Fruit fly (Drosophila melanogaster) whole organism, wandering third instar larva: ENCODE measurements around the gene Arl1.

Experiments used
- Mio ChIP-seq: sonication (Bioruptor generic); optimal IDR thresholded peaks from 2 replicates; lab custom pipeline; 2016; ENCODE audit warnings: missing biosample characterization, missing genetic modification characterization
- OdsH ChIP-seq: fragments of 200-800 bp; sonication (Bioruptor generic); optimal IDR thresholded peaks from 2 replicates; lab custom pipeline; 2016; ENCODE audit warnings: missing biosample characterization, mild to moderate bottlenecking, missing genetic modification characterization
- brk ChIP-seq: fragments of 200-800 bp; sonication (Bioruptor generic); optimal IDR thresholded peaks from 2 replicates; lab custom pipeline; 2016; ENCODE audit warnings: missing biosample characterization, mild to moderate bottlenecking, missing genetic modification characterization
- pan ChIP-seq: fragments of >200 bp; optimal IDR thresholded peaks from 2 replicates; lab custom pipeline; 2017
- psq ChIP-seq: fragments of 200-800 bp; sonication (Bioruptor generic); optimal IDR thresholded peaks from 3 replicates; lab custom pipeline; 2017; ENCODE audit warnings: missing biosample characterization, mild to moderate bottlenecking, missing genetic modification characterization, moderate library complexity
- sage ChIP-seq: fragments of 200-800 bp; sonication (Bioruptor generic); optimal IDR thresholded peaks from 2 replicates; lab custom pipeline; 2016; ENCODE audit warnings: missing biosample characterization, mild to moderate bottlenecking, missing genetic modification characterization
- usp ChIP-seq: fragments of >200 bp; optimal IDR thresholded peaks from 2 replicates; lab custom pipeline; 2017; ENCODE audit warnings: missing biosample characterization, missing genetic modification characterization

DNA sequence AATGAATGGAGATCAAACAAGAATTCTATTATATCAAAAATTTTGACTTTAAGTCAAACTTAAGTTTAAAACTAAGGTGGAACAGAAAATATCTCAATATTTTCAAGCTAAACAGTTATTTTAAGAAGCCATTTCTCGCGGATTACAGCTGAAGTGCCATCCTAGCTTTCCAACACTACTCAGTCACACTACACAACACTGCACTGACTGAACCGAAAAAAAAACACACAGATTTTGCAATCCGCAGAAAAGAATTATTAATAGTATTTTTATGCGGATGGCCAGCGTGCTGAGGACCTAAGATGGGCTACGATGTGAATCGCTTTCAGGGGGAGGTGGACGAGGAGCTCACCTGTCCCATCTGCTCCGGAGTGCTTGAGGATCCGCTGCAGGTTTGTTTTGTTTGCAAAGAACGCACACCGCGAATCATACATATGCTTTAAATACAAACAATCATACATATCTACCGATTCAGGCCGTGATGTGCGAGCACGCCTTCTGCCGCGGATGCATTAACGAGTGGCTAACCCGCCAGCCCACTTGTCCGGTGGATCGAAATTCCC, 26.4 kb upstream of the Arl1 start, which contains the start of gene elgi:
- TF ChIP-seq usp (GFP tag; lab: Kevin White, UChicago) (no peak), OdsH (GFP tag; lab: Kevin White, UChicago) (peak; percentile 46), psq (GFP tag; lab: Kevin White, UChicago) (peak; percentile 51), brk (GFP tag; lab: Kevin White, UChicago) (no peak), Mio (peak; percentile 10), pan (no peak), sage (GFP tag; lab: Kevin White, UChicago) (no peak)
